Worm (Caenorhabditis elegans): ENCODE measurements around the gene T19D12.5.

T19D12.5 gene

ce11 chrII:6588605-6589292 lies 47.3 kb downstream of the T19D12.5 start, which contains the start of gene icd-1 (continued):
- peak; percentile 44 for TF ChIP-seq sox-4 (tag; optimal IDR thresholded peaks at IDR 0.05)
- TF ChIP-seq irx-1 (tag; optimal IDR thresholded peaks at IDR 0.05): peak; percentile 88
- TF ChIP-seq snu-23 (GFP tag; optimal IDR thresholded peaks at IDR 0.05): peak; percentile 99
- TF ChIP-seq sptf-1 (tag; optimal IDR thresholded peaks at IDR 0.05): no peak
- peak; percentile 80 for TF ChIP-seq skn-1 (tag; optimal IDR thresholded peaks at IDR 0.05)
- peak; percentile 74 for TF ChIP-seq unc-130 (tag; optimal IDR thresholded peaks at IDR 0.05)
- peak; percentile 89 for TF ChIP-seq ceh-88 (GFP tag; IDR thresholded peaks at IDR 0.05)
- no peak for TF ChIP-seq pqm-1 (tag; optimal IDR thresholded peaks at IDR 0.05)
- peak; percentile 91 for TF ChIP-seq hpl-2 (GFP tag; optimal IDR thresholded peaks at IDR 0.05)
- TF ChIP-seq rnt-1 (tag; optimal IDR thresholded peaks at IDR 0.05): peak; percentile 92
- TF ChIP-seq ceh-82 (tag; optimal IDR thresholded peaks at IDR 0.05): peak; percentile 91 to 95 (median 93)
- peak; percentile 98 for TF ChIP-seq nhr-20 (tag; optimal IDR thresholded peaks at IDR 0.05)
- no peak for TF ChIP-seq pag-3 (tag; optimal IDR thresholded peaks at IDR 0.05; ENCODE audit: borderline replicate concordance, insufficient read depth)
- TF ChIP-seq tlp-1 (tag; optimal IDR thresholded peaks at IDR 0.05): no peak

- TF ChIP-seq fkh-4 (tag; optimal IDR thresholded peaks at IDR 0.05; ENCODE audit: borderline replicate concordance): no peak
- peak; percentile 1 for TF ChIP-seq nhr-20 (tag; optimal IDR thresholded peaks at IDR 0.05)
- TF ChIP-seq lin-15B (tag; optimal IDR thresholded peaks at IDR 0.05): no peak
- TF ChIP-seq skn-1 (tag; optimal IDR thresholded peaks at IDR 0.05): no peak
- peak; percentile 24 for TF ChIP-seq nhr-85 (tag)
- no peak for TF ChIP-seq lin-14 (GFP tag; optimal IDR thresholded peaks at IDR 0.05)
- TF ChIP-seq ets-5 (GFP tag; IDR thresholded peaks at IDR 0.05): no peak
- no peak for TF ChIP-seq hlh-17 (GFP tag; optimal IDR thresholded peaks at IDR 0.05; ENCODE audit: borderline replicate concordance)
- TF ChIP-seq nhr-237 (tag; optimal IDR thresholded peaks at IDR 0.05): no peak
- TF ChIP-seq aly-2 (tag; optimal IDR thresholded peaks at IDR 0.05): peak; percentile 75
- TF ChIP-seq grh-1 (GFP tag; IDR thresholded peaks at IDR 0.05): no peak
- TF ChIP-seq rnt-1 (tag; optimal IDR thresholded peaks at IDR 0.05): no peak
- peak in 1 of 3 experiments; percentile 16 for TF ChIP-seq ceh-82 (tag; optimal IDR thresholded peaks at IDR 0.05)
- no peak for TF ChIP-seq fos-1 (tag; optimal IDR thresholded peaks at IDR 0.05)
- no peak for TF ChIP-seq dsc-1 (tag; optimal IDR thresholded peaks at IDR 0.05)
- peak in 1 of 2 experiments; percentile 3 for TF ChIP-seq ztf-11 (tag; optimal IDR thresholded peaks at IDR 0.05)
- peak; percentile 32 for TF ChIP-seq snu-23 (GFP tag; optimal IDR thresholded peaks at IDR 0.05)
- TF ChIP-seq egl-13 (tag; optimal IDR thresholded peaks at IDR 0.05): no peak
- TF ChIP-seq elt-2 (tag; optimal IDR thresholded peaks at IDR 0.05): peak; percentile 30
- no peak for TF ChIP-seq aha-1 (tag; optimal IDR thresholded peaks at IDR 0.05)
- TF ChIP-seq ceh-88 (GFP tag; IDR thresholded peaks at IDR 0.05): no peak
- TF ChIP-seq jun-1 (tag; optimal IDR thresholded peaks at IDR 0.05): no peak
- no peak for TF ChIP-seq C04F5.9 (tag; optimal IDR thresholded peaks at IDR 0.05)
- TF ChIP-seq efl-3 (GFP tag; optimal IDR thresholded peaks at IDR 0.05): no peak
- TF ChIP-seq mef-2 (tag; optimal IDR thresholded peaks at IDR 0.05): no peak
- TF ChIP-seq nhr-76 (tag; optimal IDR thresholded peaks at IDR 0.05): no peak
- no peak for TF ChIP-seq nhr-28 (tag; optimal IDR thresholded peaks at IDR 0.05)
- no peak for TF ChIP-seq unc-130 (tag; optimal IDR thresholded peaks at IDR 0.05)
- TF ChIP-seq ama-1 (optimal IDR thresholded peaks at IDR 0.05): peak; percentile 62
- no peak for TF ChIP-seq ceh-90 (tag; optimal IDR thresholded peaks at IDR 0.05)
- no peak for TF ChIP-seq sup-37 (GFP tag; optimal IDR thresholded peaks at IDR 0.05)
- no peak for TF ChIP-seq unc-86 (tag; optimal IDR thresholded peaks at IDR 0.05)
- no peak for TF ChIP-seq nhr-77 (tag; optimal IDR thresholded peaks at IDR 0.05)
- peak; percentile 11 for TF ChIP-seq nhr-71 (tag; optimal IDR thresholded peaks at IDR 0.05)
- peak in 1 of 2 experiments; percentile 15 for TF ChIP-seq lsy-2 (tag; optimal IDR thresholded peaks at IDR 0.05)
- TF ChIP-seq nhr-90 (tag; optimal IDR thresholded peaks at IDR 0.05; ENCODE audit: poor library complexity): peak; percentile 39
- TF ChIP-seq pqm-1 (tag; optimal IDR thresholded peaks at IDR 0.05): no peak
Measured at ce11 chrII:6587264-6587870, 48.7 kb downstream of the T19D12.5 start, which contains the start of gene C56C10.7. C56C10.7 (minus strand) TSS chrII:6587575.

All from whole organism, L1 larva.